Fruit fly (Drosophila melanogaster) whole organism, prepupa: ENCODE results near the gene dop.

Experiments
- CG6276 ChIP-seq: fragments of 200-800 bp; sonication (Bioruptor generic); optimal IDR thresholded peaks from 2 replicates; lab custom pipeline; 2017; ENCODE audit warnings: missing biosample characterization, mild to moderate bottlenecking, missing genetic modification characterization
- ss ChIP-seq, 2 experiments: fragments of 200-800 bp; sonication (Bioruptor generic); optimal IDR thresholded peaks; 2 replicates in 1 of 2; 3 replicates in 1 of 2; lab custom pipeline; 2017 to 2018; ENCODE audit warnings: mild to moderate bottlenecking in 2 of 2, missing biosample characterization in 2 of 2, missing genetic modification characterization in 2 of 2, moderate library complexity in 1 of 2

DNA sequence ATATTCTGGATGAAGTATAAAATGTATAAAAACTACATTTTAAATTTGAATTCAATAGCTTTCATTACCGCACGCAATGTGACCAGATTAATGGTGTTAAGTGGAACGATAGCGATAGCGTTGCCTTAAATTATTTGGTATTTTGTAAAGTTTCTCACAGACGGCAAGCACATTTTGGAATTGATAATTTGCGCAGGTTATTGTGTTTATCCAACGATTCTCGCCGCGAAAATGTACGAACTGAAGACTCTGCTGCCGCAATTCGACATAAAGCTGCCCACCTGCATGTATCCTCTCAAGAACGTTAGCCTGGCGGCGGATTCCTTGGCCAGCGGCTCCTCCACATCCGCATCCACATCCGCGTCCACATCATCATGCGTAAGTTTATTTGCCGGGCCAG lies 17.7 kb downstream of the dop start, which contains the start of gene AIMP2:
- TF ChIP-seq CG6276 (GFP tag; lab: Kevin White, UChicago): no peak
- no peak for TF ChIP-seq ss (GFP tag; optimal IDR thresholded peaks at IDR 0.05; lab: Kevin White, UChicago)
